Worm (Caenorhabditis elegans) whole organism, L4 larva: Measurements from ENCODE around the gene srh-236.

Source experiments
- F49E8.2 ChIP-seq: sonication (generic microtip); optimal IDR thresholded peaks from 2 replicates; lab custom pipeline; 2016; ENCODE audit warnings: missing compliant biosample characterization, mild to moderate bottlenecking, missing genetic modification characterization, borderline replicate concordance
- R02D3.7 ChIP-seq: fragments of 150-350 bp; sonication (generic microtip); optimal IDR thresholded peaks from 3 replicates; lab custom pipeline; 2014; ENCODE audit warnings: missing biosample characterization, missing genetic modification characterization
- aha-1 ChIP-seq: fragments of 150-350 bp; peaks from one replicate; lab custom pipeline; 2014; ENCODE audit warnings: missing biosample characterization, missing genetic modification characterization
- ceh-20 ChIP-seq: fragments of 200-800 bp; sonication (Bioruptor generic); IDR thresholded peaks from 2 replicates; pipeline ENCODE4 v1.3.6; 2022; ENCODE audit warnings: missing genetic modification reagents, missing genetic modification characterization, missing compliant biosample characterization
- ceh-28 ChIP-seq: fragments of 150-350 bp; optimal IDR thresholded peaks from 2 replicates; lab custom pipeline; 2014; ENCODE audit warnings: missing biosample characterization, missing genetic modification reagents, missing genetic modification characterization
- ceh-32 ChIP-seq: sonication (generic microtip); optimal IDR thresholded peaks from 2 replicates; lab custom pipeline; 2016; ENCODE audit warnings: mild to moderate bottlenecking, missing genetic modification characterization, missing compliant biosample characterization; ENCODE audit not compliant: poor library complexity
- ceh-44 ChIP-seq: fragments of 200-800 bp; sonication (Bioruptor generic); IDR thresholded peaks from 2 replicates; pipeline ENCODE4 v1.3.6; 2022; ENCODE audit warnings: missing genetic modification reagents, missing genetic modification characterization, missing compliant biosample characterization
- ceh-82 ChIP-seq: sonication (generic microtip); optimal IDR thresholded peaks from 2 replicates; lab custom pipeline; 2017; ENCODE audit warnings: missing biosample characterization, missing genetic modification characterization
- ctbp-1 ChIP-seq: fragments of 200-800 bp; sonication (Bioruptor generic); IDR thresholded peaks from 2 replicates; pipeline ENCODE4 v1.3.6; 2022; ENCODE audit warnings: missing genetic modification reagents, missing genetic modification characterization, missing compliant biosample characterization
- daf-12 ChIP-seq: fragments of 150-350 bp; optimal IDR thresholded peaks from 2 replicates; lab custom pipeline; 2014; ENCODE audit warnings: missing biosample characterization, missing genetic modification reagents, missing genetic modification characterization
- daf-16 ChIP-seq, 3 experiments: sonication (generic microtip); optimal IDR thresholded peaks; 2 replicates each; lab custom pipeline; 2016 to 2017; ENCODE audit warnings: missing genetic modification characterization in 3 of 3, missing genetic modification reagents in 3 of 3, mild to moderate bottlenecking in 2 of 3, missing compliant biosample characterization in 2 of 3, missing biosample characterization in 1 of 3, moderate library complexity in 1 of 3
- daf-19 ChIP-seq: fragments of 200-800 bp; sonication (Bioruptor generic); conservative IDR thresholded peaks from 2 replicates; pipeline ENCODE4 v1.3.6; 2022; ENCODE audit warnings: missing genetic modification characterization, missing compliant biosample characterization
- dmd-6 ChIP-seq: fragments of 200-800 bp; sonication (Bioruptor generic); IDR thresholded peaks from 2 replicates; pipeline ENCODE4 v1.3.6; 2022; ENCODE audit warnings: missing genetic modification reagents, missing genetic modification characterization, missing compliant biosample characterization
- egl-27 ChIP-seq: sonication (generic microtip); optimal IDR thresholded peaks from 3 replicates; lab custom pipeline; 2017; ENCODE audit warnings: missing biosample characterization, missing genetic modification reagents, missing genetic modification characterization
- egl-43 ChIP-seq: fragments of 200-800 bp; sonication (Bioruptor generic); IDR thresholded peaks from 2 replicates; pipeline ENCODE4 v1.3.6; 2022; ENCODE audit warnings: missing genetic modification reagents, missing genetic modification characterization, missing compliant biosample characterization
- gei-8 ChIP-seq: fragments of 200-800 bp; sonication (Bioruptor generic); optimal IDR thresholded peaks from 2 replicates; lab custom pipeline; 2018; ENCODE audit warnings: mild to moderate bottlenecking, missing genetic modification characterization, missing compliant biosample characterization
- hif-1 ChIP-seq, 2 experiments: sonication (generic microtip); optimal IDR thresholded peaks; 2 replicates each; lab custom pipeline; 2016 to 2017; ENCODE audit warnings: missing compliant biosample characterization in 2 of 2, missing genetic modification characterization in 2 of 2, missing genetic modification reagents in 2 of 2, missing genotype in 2 of 2, mild to moderate bottlenecking in 1 of 2
- hlh-11 ChIP-seq: fragments of 200-800 bp; sonication (Bioruptor generic); optimal IDR thresholded peaks from 2 replicates; lab custom pipeline; 2018; ENCODE audit warnings: mild to moderate bottlenecking, missing genetic modification characterization, missing compliant biosample characterization
- hmg-1.1 ChIP-seq: fragments of 200-800 bp; sonication (Bioruptor generic); IDR thresholded peaks from 2 replicates; pipeline ENCODE4 v1.3.6; 2022; ENCODE audit warnings: missing genetic modification reagents, missing genetic modification characterization, missing compliant biosample characterization
- jun-1 ChIP-seq: fragments of 150-350 bp; optimal IDR thresholded peaks from 2 replicates; lab custom pipeline; 2014; ENCODE audit warnings: missing biosample characterization, missing genetic modification reagents, missing genetic modification characterization
- lin-1 ChIP-seq: fragments of 200-800 bp; sonication (Bioruptor generic); IDR thresholded peaks from 2 replicates; pipeline ENCODE4 v1.3.6; 2022; ENCODE audit warnings: missing genetic modification reagents, missing genetic modification characterization, missing compliant biosample characterization
- madf-5 ChIP-seq, 2 experiments: fragments of 200-800 bp; sonication (Bioruptor generic); IDR thresholded peaks; 2 replicates each; pipeline ENCODE4 v1.3.6; 2022; ENCODE audit warnings: missing compliant biosample characterization in 2 of 2, missing genetic modification characterization in 2 of 2
- mdl-1 ChIP-seq, 2 experiments: fragments of 150-350 bp in 1 of 2; sonication (generic microtip) in 1 of 2; optimal IDR thresholded peaks; 2 replicates each; lab custom pipeline; 2014 to 2017; ENCODE audit warnings: missing biosample characterization in 2 of 2, missing genetic modification characterization in 2 of 2
- mdt-29 ChIP-seq: fragments of 200-800 bp; sonication (Bioruptor generic); IDR thresholded peaks from 2 replicates; pipeline ENCODE4 v1.3.6; 2022; ENCODE audit warnings: missing genetic modification reagents, missing genetic modification characterization, missing compliant biosample characterization
- mxl-2 ChIP-seq: fragments of 200-800 bp; sonication (Bioruptor generic); conservative IDR thresholded peaks from 2 replicates; pipeline ENCODE4 v1.3.6; 2022; ENCODE audit warnings: missing genetic modification reagents, missing genetic modification characterization, missing compliant biosample characterization
- nhr-28 ChIP-seq: fragments of 150-350 bp; optimal IDR thresholded peaks from 2 replicates; lab custom pipeline; 2014; ENCODE audit warnings: missing biosample characterization, missing genetic modification characterization
- nhr-48 ChIP-seq: sonication (generic microtip); optimal IDR thresholded peaks from 2 replicates; lab custom pipeline; 2016; ENCODE audit warnings: mild to moderate bottlenecking, missing genetic modification characterization, missing compliant biosample characterization
- pha-4 ChIP-seq, 2 experiments: fragments of 150-350 bp in 1 of 2; fragments of 200-800 bp in 1 of 2; sonication (Bioruptor generic) in 1 of 2; IDR thresholded peaks in 1 of 2; optimal IDR thresholded peaks in 1 of 2; 2 replicates each; pipeline versions ENCODE4 v1.3.6 to Lab custom; 2014 to 2022; ENCODE audit warnings: missing genetic modification characterization in 2 of 2, missing genetic modification reagents in 2 of 2, missing biosample characterization in 1 of 2, missing compliant biosample characterization in 1 of 2
- php-3 ChIP-seq: fragments of 200-800 bp; sonication (Bioruptor generic); IDR thresholded peaks from 2 replicates; pipeline ENCODE4 v1.3.6; 2022; ENCODE audit warnings: missing genetic modification reagents, missing genetic modification characterization, missing compliant biosample characterization
- pqm-1 ChIP-seq: sonication (generic microtip); optimal IDR thresholded peaks from 2 replicates; lab custom pipeline; 2017; ENCODE audit warnings: missing biosample characterization, missing genetic modification characterization
- set-16 ChIP-seq: fragments of 200-800 bp; sonication (Bioruptor generic); IDR thresholded peaks from 2 replicates; pipeline ENCODE4 v1.3.6; 2022; ENCODE audit warnings: missing genetic modification reagents, missing genetic modification characterization, missing compliant biosample characterization
- tag-97 ChIP-seq: fragments of 200-800 bp; sonication (Bioruptor generic); IDR thresholded peaks from 2 replicates; pipeline ENCODE4 v1.3.6; 2022; ENCODE audit warnings: missing genetic modification characterization, missing compliant biosample characterization
- unc-130 ChIP-seq: sonication (generic microtip); optimal IDR thresholded peaks from 2 replicates; lab custom pipeline; 2016; ENCODE audit warnings: missing genetic modification reagents, missing genetic modification characterization, missing compliant biosample characterization
- unc-62 ChIP-seq, 3 experiments: fragments of 150-350 bp in 1 of 3; sonication (generic microtip); optimal IDR thresholded peaks in 2 of 3; peaks in 1 of 3; 1 replicate in 1 of 3; 2 replicates in 2 of 3; lab custom pipeline; 2014 to 2017; ENCODE audit warnings: missing biosample characterization in 3 of 3, missing genetic modification characterization in 3 of 3, missing genetic modification reagents in 3 of 3, missing genotype in 1 of 3
- vab-7 ChIP-seq: fragments of 200-800 bp; sonication (Bioruptor generic); IDR thresholded peaks from 2 replicates; pipeline ENCODE4 v1.3.6; 2022; ENCODE audit warnings: missing genetic modification reagents, missing genetic modification characterization, missing compliant biosample characterization
- zag-1 ChIP-seq: fragments of 150-350 bp; optimal IDR thresholded peaks from 2 replicates; lab custom pipeline; 2014; ENCODE audit warnings: missing biosample characterization, missing genetic modification characterization

srh-236 gene

DNA sequence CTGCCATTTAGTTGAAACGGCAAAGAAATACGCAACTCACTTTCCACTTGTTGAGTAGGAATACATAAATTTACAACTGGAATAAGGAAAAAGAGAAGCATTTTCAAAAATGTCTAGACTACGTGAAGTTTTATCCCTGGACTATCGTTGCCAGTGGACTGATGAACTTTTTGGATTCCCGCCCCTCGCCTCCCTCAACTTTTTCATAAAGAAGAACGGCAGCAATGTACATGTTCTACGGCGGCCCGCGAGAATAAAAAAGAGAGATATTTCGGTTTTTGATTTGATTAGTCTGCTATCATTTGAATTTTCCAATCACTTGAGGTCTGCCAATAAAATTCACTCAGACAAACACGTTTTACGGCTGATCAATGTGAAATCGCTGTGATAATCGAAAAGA lies 37.1 kb upstream of the srh-236 start, which contains the start of gene clec-243:
Gene clec-243, minus strand, starts transcription at position 101 of the 400 bp plus-strand sequence.
- TF ChIP-seq hif-1 (tag; optimal IDR thresholded peaks at IDR 0.05; lab: Kevin White, UChicago) (no peak), vab-7 (no peak)

- TF ChIP-seq ceh-82 (tag; lab: Kevin White, UChicago) (no peak), dmd-6 (GFP tag; lab: Robert Waterston, UW) (no peak), nhr-48 (tag; lab: Kevin White, UChicago) (no peak), mdt-29 (GFP tag; lab: Robert Waterston, UW) (no peak), pha-4 (GFP tag; IDR thresholded peaks at IDR 0.05; lab: Robert Waterston, UW) (no peak), pha-4 (tag; optimal IDR thresholded peaks at IDR 0.05; lab: Kevin White, UChicago) (no peak), F49E8.2 (tag; lab: Kevin White, UChicago) (no peak)
These were observed 33.6 kb upstream of the srh-236 start, which contains the start of gene clec-242 for ce11 chrV:17245406-17245805. Gene clec-242, minus strand, starts transcription at chrV:17245506.

ce11 chrV:17243016-17243415 lies 31.2 kb upstream of the srh-236 start:
- TF ChIP-seq hmg-1.1 (no peak), php-3 (0 out of 2 replicates have a peak, but pooled peaks have one; percentile 26), unc-130 (GFP tag; lab: Kevin White, UChicago) (no peak), mxl-2 (GFP tag; lab: Robert Waterston, UW) (no peak), ceh-20 (GFP tag; lab: Robert Waterston, UW) (no peak), ceh-32 (no peak), dmd-6 (GFP tag; lab: Robert Waterston, UW) (0 out of 2 replicates have a peak, but pooled peaks have one; percentile 7), pqm-1 (tag; lab: Kevin White, UChicago) (peak; percentile 20)
- TF ChIP-seq, all 104 proteins: peak for 3

ce11 chrV:17242552-17242951 lies 30.7 kb upstream of the srh-236 start, which contains the start of gene Y68A4B.3:
Gene Y68A4B.3, minus strand, starts transcription at chrV:17242652.
- TF ChIP-seq mdl-1 (tag; optimal IDR thresholded peaks at IDR 0.05; lab: Kevin White, UChicago), result no peak
- no peak for TF ChIP-seq jun-1 (tag; lab: Kevin White, UChicago)
- no peak for TF ChIP-seq daf-12 (tag; lab: Kevin White, UChicago)
- no peak for TF ChIP-seq aha-1 (tag; lab: Kevin White, UChicago)
- no peak for TF ChIP-seq daf-16 (GFP tag; optimal IDR thresholded peaks at IDR 0.05; lab: Kevin White, UChicago)
- TF ChIP-seq daf-16 (tag; optimal IDR thresholded peaks at IDR 0.05; lab: Kevin White, UChicago), result no peak
- no peak for TF ChIP-seq dmd-6 (GFP tag; lab: Robert Waterston, UW)

DNA sequence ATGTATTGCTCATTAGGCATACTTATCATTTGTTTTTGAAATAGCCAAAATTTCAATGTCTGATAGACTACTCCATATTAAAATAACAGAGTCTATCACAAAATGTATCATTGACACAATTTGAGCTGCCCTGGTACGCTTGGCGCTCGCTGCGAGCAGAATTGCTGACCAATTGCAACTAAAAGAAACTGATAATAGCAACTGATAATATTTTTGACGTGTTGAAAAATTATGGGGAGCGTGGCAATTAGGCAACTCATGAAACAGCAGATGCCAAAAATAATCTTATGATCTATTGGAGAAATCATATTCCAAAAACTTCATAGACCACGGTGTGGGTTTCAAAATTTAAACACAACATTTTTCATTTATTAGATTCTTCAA lies 29.4 kb upstream of the srh-236 start:
- no peak for TF ChIP-seq R02D3.7 (tag; lab: Kevin White, UChicago)
- TF ChIP-seq madf-5 (GFP tag; IDR thresholded peaks at IDR 0.05; lab: Robert Waterston, UW), result no peak
- TF ChIP-seq nhr-28 (tag; lab: Kevin White, UChicago), result peak; percentile 47
- TF ChIP-seq dmd-6 (GFP tag; lab: Robert Waterston, UW), result peak; percentile 73
- peak; percentile 53 for TF ChIP-seq hlh-11 (tag; lab: Kevin White, UChicago)
- TF ChIP-seq pqm-1 (tag; lab: Kevin White, UChicago), result peak; percentile 86
- no peak for TF ChIP-seq daf-16 (GFP tag; optimal IDR thresholded peaks at IDR 0.05; lab: Kevin White, UChicago)
- TF ChIP-seq daf-16 (tag; optimal IDR thresholded peaks at IDR 0.05; lab: Kevin White, UChicago), result peak; percentile 47

DNA sequence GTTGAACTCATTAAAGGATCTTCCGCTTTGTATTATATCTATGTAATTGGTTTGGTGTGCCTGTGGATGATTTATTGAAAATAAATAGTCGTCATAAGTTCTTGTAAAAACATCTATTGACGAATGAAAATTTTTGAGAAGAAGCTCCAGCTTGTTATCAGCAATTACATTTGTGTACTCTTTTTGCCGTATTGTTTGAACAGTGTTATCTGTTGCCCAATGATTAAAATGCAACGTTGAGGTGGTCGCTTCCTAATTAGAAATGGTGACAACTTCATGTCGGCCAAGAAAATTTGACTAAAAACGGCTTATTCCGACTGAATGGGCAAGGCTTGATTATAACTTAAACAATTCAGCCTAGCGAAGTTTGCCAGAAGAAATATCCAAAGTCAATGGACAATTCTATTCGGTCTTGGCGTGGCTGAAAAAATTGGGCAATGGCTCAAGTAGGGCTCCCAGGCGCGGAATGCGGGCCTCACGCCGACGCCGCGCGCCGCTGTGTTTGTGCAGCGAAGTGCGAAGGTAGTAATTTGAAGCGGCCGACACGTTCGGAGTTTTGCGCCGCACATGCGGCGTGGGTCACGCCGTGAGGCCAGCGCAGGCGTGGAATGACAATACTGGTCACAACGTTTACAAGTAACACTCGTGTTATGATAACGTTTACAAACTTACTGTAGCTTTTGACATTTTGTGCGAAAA lies 28.9 kb upstream of the srh-236 start:
- TF ChIP-seq egl-43 (GFP tag; lab: Robert Waterston, UW), result no peak
- no peak for TF ChIP-seq daf-19 (GFP tag; lab: Robert Waterston, UW)
- TF ChIP-seq daf-16 (GFP tag; optimal IDR thresholded peaks at IDR 0.05; lab: Kevin White, UChicago), result no peak
- peak; percentile 55 for TF ChIP-seq daf-16 (tag; optimal IDR thresholded peaks at IDR 0.05; lab: Kevin White, UChicago)
- peak; percentile 77 for TF ChIP-seq pqm-1 (tag; lab: Kevin White, UChicago)
- no peak for TF ChIP-seq lin-1 (GFP tag; lab: Robert Waterston, UW)
- no peak for TF ChIP-seq ctbp-1
- no peak for TF ChIP-seq tag-97 (GFP tag; lab: Robert Waterston, UW)
- peak in 1 of 2 experiments; percentile 5 for TF ChIP-seq unc-62 (GFP tag; optimal IDR thresholded peaks at IDR 0.05 in 1 of 2; lab: Kevin White, UChicago)
- no peak for TF ChIP-seq unc-62 (tag; optimal IDR thresholded peaks at IDR 0.05; lab: Kevin White, UChicago)
- TF ChIP-seq set-16 (GFP tag; lab: Robert Waterston, UW), result peak; percentile 81
- no peak for TF ChIP-seq ceh-28 (tag; lab: Kevin White, UChicago)
- TF ChIP-seq egl-27 (tag; lab: Kevin White, UChicago), result no peak
- TF ChIP-seq zag-1, result no peak
- no peak for TF ChIP-seq gei-8 (GFP tag; lab: Kevin White, UChicago)
- peak; percentile 8; the same call in 1 of the 2 replicates for TF ChIP-seq dmd-6 (GFP tag; lab: Robert Waterston, UW)
- TF ChIP-seq R02D3.7 (tag; lab: Kevin White, UChicago), result no peak
- peak; percentile 21 for TF ChIP-seq nhr-28 (tag; lab: Kevin White, UChicago)
- TF ChIP-seq hmg-1.1, result no peak
- no peak for TF ChIP-seq ceh-44 (GFP tag; lab: Robert Waterston, UW)
